Worm (Caenorhabditis elegans) whole organism, midembryonic: ENCODE results near the gene dnj-26.

Experiments
- T22C8.4 ChIP-seq: fragments of 200-800 bp; sonication (Bioruptor generic); IDR thresholded peaks from 2 replicates; pipeline ENCODE4 v1.3.6; 2022; ENCODE audit warnings: missing genetic modification characterization, missing compliant biosample characterization
- cog-1 ChIP-seq: sonication (generic microtip); optimal IDR thresholded peaks from 2 replicates; lab custom pipeline; 2016; ENCODE audit warnings: missing genetic modification characterization, missing compliant biosample characterization
- flt-1 ChIP-seq: fragments of 200-800 bp; sonication (Bioruptor generic); IDR thresholded peaks from 2 replicates; pipeline ENCODE4 v1.3.6; 2022; ENCODE audit warnings: missing genetic modification characterization, missing compliant biosample characterization
- klf-2 ChIP-seq: fragments of 200-800 bp; sonication (Bioruptor generic); conservative IDR thresholded peaks from 2 replicates; pipeline ENCODE4 v1.3.6; 2022; ENCODE audit warnings: missing genetic modification reagents, missing genetic modification characterization, missing compliant biosample characterization
- med-1 ChIP-seq: sonication (generic microtip); optimal IDR thresholded peaks from 2 replicates; lab custom pipeline; 2017; ENCODE audit warnings: missing genetic modification characterization, mild to moderate bottlenecking, missing compliant biosample characterization, antibody characterized with exemption, missing genetic modification reagents; ENCODE audit not compliant: insufficient read depth
- ref-1 ChIP-seq: fragments of 200-800 bp; sonication (Bioruptor generic); conservative IDR thresholded peaks from 2 replicates; pipeline ENCODE4 v1.3.6; 2022; ENCODE audit warnings: missing genetic modification reagents, missing genetic modification characterization, missing compliant biosample characterization
- tab-1 ChIP-seq: fragments of 200-800 bp; sonication (Bioruptor generic); IDR thresholded peaks from 2 replicates; pipeline ENCODE4 v1.3.6; 2022; ENCODE audit warnings: missing genetic modification characterization, missing compliant biosample characterization
- ztf-23 ChIP-seq: fragments of 200-800 bp; sonication (Bioruptor generic); IDR thresholded peaks from 2 replicates; pipeline ENCODE4 v1.3.6; 2022; ENCODE audit warnings: missing genetic modification reagents, missing genetic modification characterization, missing compliant biosample characterization
- ztf-29 ChIP-seq: fragments of 200-800 bp; sonication (Bioruptor generic); IDR thresholded peaks from 2 replicates; pipeline ENCODE4 v1.3.6; 2022; ENCODE audit warnings: missing genetic modification reagents, missing genetic modification characterization, missing compliant biosample characterization

dnj-26 gene

DNA sequence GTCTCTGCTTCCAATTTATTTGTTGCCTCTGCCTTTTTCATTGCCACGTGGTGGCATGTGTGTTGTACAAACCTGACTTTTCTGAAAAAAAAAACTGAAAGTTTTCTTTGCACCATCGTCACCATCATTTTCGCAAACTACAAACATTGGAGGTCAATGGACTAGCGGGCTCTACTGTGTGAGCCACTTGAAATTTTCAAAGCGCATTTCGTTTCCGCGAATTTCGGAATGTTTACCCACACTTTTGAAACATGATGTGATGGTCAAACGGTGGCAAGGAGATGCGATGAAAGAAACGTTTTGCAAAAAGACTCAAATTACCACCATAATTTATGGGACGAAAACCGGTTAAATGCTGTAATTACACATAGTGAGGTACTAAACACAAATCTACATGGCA, 44.6 kb downstream of the dnj-26 start:
- TF ChIP-seq flt-1, result no peak
- TF ChIP-seq klf-2 (GFP tag; lab: Robert Waterston, UW), result no peak
- TF ChIP-seq ztf-23 (GFP tag; lab: Robert Waterston, UW), result no peak
- TF ChIP-seq tab-1 (GFP tag; lab: Robert Waterston, UW), result no peak
- TF ChIP-seq med-1 (GFP tag; lab: Kevin White, UChicago), result no peak
- no peak for TF ChIP-seq cog-1 (tag; lab: Kevin White, UChicago)
- no peak for TF ChIP-seq T22C8.4 (GFP tag; lab: Robert Waterston, UW)
- TF ChIP-seq ztf-29 (GFP tag; lab: Robert Waterston, UW), result no peak
- no peak for TF ChIP-seq ref-1 (GFP tag; lab: Robert Waterston, UW)

DNA sequence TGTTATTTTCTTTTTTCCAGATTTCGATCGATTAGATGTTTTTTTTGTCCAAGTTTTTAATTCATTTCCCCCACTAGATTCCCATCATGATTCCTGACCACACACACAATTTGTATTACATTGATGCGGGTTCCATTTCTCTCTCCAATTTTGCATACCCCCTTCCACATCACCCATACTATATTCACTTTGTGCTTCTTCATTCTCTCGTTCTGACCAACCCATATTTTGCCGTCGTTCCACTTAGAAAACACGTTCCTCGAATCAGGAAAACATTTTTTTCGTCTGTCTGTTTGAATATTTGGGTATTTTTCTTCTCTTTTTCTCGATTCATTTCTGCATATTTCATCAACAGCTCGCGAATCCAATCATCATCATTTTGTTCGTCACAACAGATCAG, 45.0 kb downstream of the dnj-26 start:
- TF ChIP-seq med-1 (GFP tag; lab: Kevin White, UChicago) (no peak), ztf-23 (GFP tag; lab: Robert Waterston, UW) (no peak), ref-1 (GFP tag; lab: Robert Waterston, UW) (no peak), cog-1 (tag; lab: Kevin White, UChicago) (no peak), flt-1 (no peak)

DNA sequence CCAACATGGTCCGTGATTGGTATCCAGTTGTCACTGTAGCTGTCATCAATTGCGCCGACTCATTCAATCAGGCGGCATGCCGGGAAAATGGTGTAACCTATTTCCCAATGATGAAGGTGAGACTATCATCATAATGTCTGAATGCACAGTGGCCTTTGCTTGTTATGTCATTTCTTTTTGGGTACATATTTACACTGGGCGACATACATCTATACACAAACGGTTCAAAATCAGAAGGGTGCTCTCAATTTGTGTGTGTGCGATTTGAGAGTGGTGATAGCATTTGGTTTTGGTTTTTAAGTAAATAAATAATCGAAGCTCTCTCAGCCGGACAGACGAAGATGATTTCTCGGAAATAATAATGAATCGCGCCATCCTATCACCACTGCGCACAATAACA, 48.5 kb downstream of the dnj-26 start:
- TF ChIP-seq cog-1 (tag; lab: Kevin White, UChicago), result no peak
- TF ChIP-seq ztf-29 (GFP tag; lab: Robert Waterston, UW), result no peak
- no peak for TF ChIP-seq flt-1
- TF ChIP-seq med-1 (GFP tag; lab: Kevin White, UChicago), result no peak
- TF ChIP-seq klf-2 (GFP tag; lab: Robert Waterston, UW), result no peak
- no peak for TF ChIP-seq ztf-23 (GFP tag; lab: Robert Waterston, UW)
- TF ChIP-seq tab-1 (GFP tag; lab: Robert Waterston, UW), result no peak
- no peak for TF ChIP-seq T22C8.4 (GFP tag; lab: Robert Waterston, UW)
- no peak for TF ChIP-seq ref-1 (GFP tag; lab: Robert Waterston, UW)

- TF ChIP-seq flt-1 (no peak), med-1 (GFP tag; lab: Kevin White, UChicago) (no peak), klf-2 (GFP tag; lab: Robert Waterston, UW) (no peak), ztf-29 (GFP tag; lab: Robert Waterston, UW) (no peak), T22C8.4 (GFP tag; lab: Robert Waterston, UW) (no peak), ztf-23 (GFP tag; lab: Robert Waterston, UW) (no peak)
Measured at ce11 chrIV:12202949-12203348, 49.5 kb downstream of the dnj-26 start, which contains the start of gene F35G2.1. TSS of gene F35G2.1 (plus strand) at chrIV:12203249.

ce11 chrIV:12202000-12202399, 50.5 kb downstream of the dnj-26 start:
- TF ChIP-seq tab-1 (GFP tag; lab: Robert Waterston, UW) (no peak), flt-1 (no peak), klf-2 (GFP tag; lab: Robert Waterston, UW) (no peak), cog-1 (tag; lab: Kevin White, UChicago) (no peak), ztf-23 (GFP tag; lab: Robert Waterston, UW) (no peak), ztf-29 (GFP tag; lab: Robert Waterston, UW) (no peak), med-1 (GFP tag; lab: Kevin White, UChicago) (no peak), ref-1 (GFP tag; lab: Robert Waterston, UW) (no peak)
